Fruit fly (Drosophila melanogaster): ENCODE measurements around the gene FucTB.

The FucTB gene

dm6 chr2L:9448322-9449256, 17.7 kb upstream of the FucTB start (continued):
- peak; percentile 8 for TF ChIP-seq lmd (GFP tag; IDR thresholded peaks at IDR 0.05)
- TF ChIP-seq tx (GFP tag; optimal IDR thresholded peaks at IDR 0.05) = peak; percentile 19
- no peak for TF ChIP-seq CG4820 (GFP tag; optimal IDR thresholded peaks at IDR 0.05)
- no peak for TF ChIP-seq CG31388 (GFP tag; optimal IDR thresholded peaks at IDR 0.05)
- TF ChIP-seq ems (GFP tag; optimal IDR thresholded peaks at IDR 0.05) = no peak
- TF ChIP-seq BEAF-32 (GFP tag; optimal IDR thresholded peaks at IDR 0.05) = no peak
- TF ChIP-seq danr (GFP tag; IDR thresholded peaks at IDR 0.05) = no peak
- TF ChIP-seq CG8765 (GFP tag; IDR thresholded peaks at IDR 0.05) = no peak
- TF ChIP-seq Lpt (GFP tag; optimal IDR thresholded peaks at IDR 0.05) = no peak
- no peak for TF ChIP-seq CG4730 (GFP tag; IDR thresholded peaks at IDR 0.05)
- no peak; the same call in 1 of the 2 replicates for TF ChIP-seq esg (GFP tag; conservative IDR thresholded peaks at IDR 0.05)
- TF ChIP-seq peb (GFP tag; IDR thresholded peaks at IDR 0.05) = no peak
- no peak for TF ChIP-seq kah (GFP tag; optimal IDR thresholded peaks at IDR 0.05)
- TF ChIP-seq CG10366 (GFP tag; IDR thresholded peaks at IDR 0.05) = no peak; the same call in 1 of the 2 replicates
- no peak for TF ChIP-seq ac (GFP tag; optimal IDR thresholded peaks at IDR 0.05)
- TF ChIP-seq Trl (optimal IDR thresholded peaks at IDR 0.05) = peak; percentile 87 to 92
- no peak for TF ChIP-seq Trl (GFP tag; optimal IDR thresholded peaks at IDR 0.05)
- no peak for TF ChIP-seq CG30020 (tag; optimal IDR thresholded peaks at IDR 0.05)
- TF ChIP-seq CG9437 (GFP tag; optimal IDR thresholded peaks at IDR 0.05) = peak; percentile 40
- peak; percentile 33 for TF ChIP-seq CG14710 (tag; optimal IDR thresholded peaks at IDR 0.05)
- no peak for TF ChIP-seq CG7839 (tag; optimal IDR thresholded peaks at IDR 0.05)
- no peak for TF ChIP-seq CG34224 (GFP tag; IDR thresholded peaks at IDR 0.05; ENCODE audit: partially characterized antibody)
- no peak for TF ChIP-seq Ssrp (tag; optimal IDR thresholded peaks at IDR 0.05)
- no peak for TF ChIP-seq vnd (GFP tag; IDR thresholded peaks at IDR 0.05; ENCODE audit: partially characterized antibody)
- peak; percentile 17 for TF ChIP-seq maf-S (GFP tag; optimal IDR thresholded peaks at IDR 0.05)
- no peak for TF ChIP-seq CG11695 (GFP tag; IDR thresholded peaks at IDR 0.05)
- no peak for TF ChIP-seq CG7271 (tag; optimal IDR thresholded peaks at IDR 0.05)
- no peak; the same call in 1 of the 2 replicates for TF ChIP-seq CG9932 (GFP tag; IDR thresholded peaks at IDR 0.05)
- no peak for TF ChIP-seq CG10543 (GFP tag; optimal IDR thresholded peaks at IDR 0.05)
- no peak for TF ChIP-seq Jarid2 (GFP tag; optimal IDR thresholded peaks at IDR 0.05)
- TF ChIP-seq inv (GFP tag; IDR thresholded peaks at IDR 0.05; ENCODE audit: partially characterized antibody) = no peak
- peak; percentile 17 for TF ChIP-seq CG18619 (GFP tag; optimal IDR thresholded peaks at IDR 0.05)
- TF ChIP-seq Spps (tag; optimal IDR thresholded peaks at IDR 0.05) = no peak
- no peak for TF ChIP-seq Hey (tag; optimal IDR thresholded peaks at IDR 0.05)
- TF ChIP-seq CG2712 (tag; optimal IDR thresholded peaks at IDR 0.05) = no peak
- TF ChIP-seq CG16779 (GFP tag; IDR thresholded peaks at IDR 0.05) = no peak
- no peak for TF ChIP-seq ham (GFP tag; IDR thresholded peaks at IDR 0.05)
- peak; percentile 10 for TF ChIP-seq Sox100B (GFP tag; optimal IDR thresholded peaks at IDR 0.05)
- peak; percentile 1 for TF ChIP-seq crc (GFP tag; optimal IDR thresholded peaks at IDR 0.05)
- TF ChIP-seq HLH3B (GFP tag; IDR thresholded peaks at IDR 0.05) = no peak
- no peak for TF ChIP-seq schlank (tag; optimal IDR thresholded peaks at IDR 0.05)
- TF ChIP-seq bcd (GFP tag; optimal IDR thresholded peaks at IDR 0.05) = no peak
- TF ChIP-seq gsb (GFP tag; IDR thresholded peaks at IDR 0.05) = no peak
- TF ChIP-seq stwl (tag; optimal IDR thresholded peaks at IDR 0.05) = no peak
- TF ChIP-seq HHEX (GFP tag; optimal IDR thresholded peaks at IDR 0.05) = no peak
- TF ChIP-seq H15 (GFP tag; IDR thresholded peaks at IDR 0.05) = no peak
- no peak for TF ChIP-seq NK7.1 (GFP tag; optimal IDR thresholded peaks at IDR 0.05)
- peak; percentile 45 for TF ChIP-seq CG7786 (GFP tag; optimal IDR thresholded peaks at IDR 0.05)
- no peak for TF ChIP-seq Doc2 (GFP tag; IDR thresholded peaks at IDR 0.05)
- no peak for TF ChIP-seq Kr (GFP tag; optimal IDR thresholded peaks at IDR 0.05)
